Worm (Caenorhabditis elegans): ENCODE data around the gene dct-16.

DNA sequence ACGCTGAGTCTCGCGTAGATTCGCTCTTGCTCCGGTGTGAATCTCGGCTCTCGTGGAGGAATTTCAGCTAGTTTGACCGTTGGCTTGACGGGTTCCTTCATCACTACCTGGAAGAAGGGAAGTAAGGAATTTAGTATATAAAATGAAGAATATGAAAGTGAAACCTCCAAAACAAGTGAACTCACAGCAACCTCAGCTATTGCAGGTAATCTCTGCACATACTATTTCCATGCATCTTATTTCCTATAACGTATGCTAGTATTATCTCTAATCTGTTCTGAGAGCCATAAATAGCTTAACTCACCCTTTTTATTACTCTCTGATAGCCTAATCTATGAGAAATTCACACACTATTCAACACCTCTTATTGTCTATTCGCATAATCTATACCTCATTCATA is 6.1 kb upstream of the dct-16 start, which contains the start of gene Y38H6C.4:
- TF ChIP-seq W03F9.2 (tag; optimal IDR thresholded peaks at IDR 0.05) = no peak
- TF ChIP-seq him-1 (tag; optimal IDR thresholded peaks at IDR 0.05) = no peak

All from whole organism, L4/young adult.